Worm (Caenorhabditis elegans) whole organism, dauer: Measurements from ENCODE around the gene zipt-9.

Source experiments
- unc-62 ChIP-seq: sonication (generic microtip); optimal IDR thresholded peaks from 2 replicates; lab custom pipeline; 2017; ENCODE audit warnings: missing biosample characterization, missing genetic modification reagents, missing genetic modification characterization

The zipt-9 gene

DNA sequence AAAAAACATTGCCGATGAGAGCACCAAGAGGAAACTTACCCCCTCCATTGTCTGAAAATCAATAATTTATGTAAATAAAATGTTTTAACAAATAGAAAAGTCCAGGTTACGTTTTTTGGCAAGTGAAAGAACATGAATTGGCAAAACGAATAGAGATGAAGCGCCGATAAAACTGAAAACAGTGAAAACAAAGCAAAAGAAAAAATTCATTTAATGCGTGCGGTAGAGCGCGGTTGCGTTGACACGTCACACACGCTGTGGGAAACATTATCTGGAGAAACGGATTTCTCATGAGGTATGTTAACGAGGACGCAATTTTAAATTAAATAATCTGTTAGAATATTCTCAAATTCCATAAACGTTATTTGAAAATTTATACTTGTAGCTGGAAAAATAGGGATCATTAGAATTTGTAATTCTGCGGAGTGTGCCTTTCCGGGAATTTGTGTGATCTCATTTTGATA is at the start of gene zipt-9:
Gene zipt-9 (minus strand): TSS at position 51 of the 464 bp plus-strand sequence.
- TF ChIP-seq unc-62 (GFP tag; lab: Kevin White, UChicago), result no peak

DNA sequence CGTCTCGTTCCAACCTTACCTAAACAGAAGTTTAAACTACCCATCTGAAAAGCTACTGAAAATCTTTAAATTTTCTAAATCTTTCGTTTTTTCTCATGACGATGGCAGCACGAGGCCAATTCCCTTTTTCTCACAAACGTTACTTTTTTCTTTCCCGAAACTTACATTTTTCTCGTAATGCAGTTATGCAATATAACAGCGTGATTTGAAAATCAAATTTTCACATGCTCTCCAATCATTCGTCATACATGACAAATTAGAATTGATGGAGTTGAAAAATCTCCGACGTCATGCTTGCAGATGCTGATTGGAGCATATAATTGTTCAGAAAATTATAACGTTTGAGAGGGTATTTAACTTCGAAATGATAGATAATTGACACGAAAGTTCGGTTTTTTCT is 48.6 kb upstream of the zipt-9 start:
- no peak for TF ChIP-seq unc-62 (GFP tag; lab: Kevin White, UChicago)

DNA sequence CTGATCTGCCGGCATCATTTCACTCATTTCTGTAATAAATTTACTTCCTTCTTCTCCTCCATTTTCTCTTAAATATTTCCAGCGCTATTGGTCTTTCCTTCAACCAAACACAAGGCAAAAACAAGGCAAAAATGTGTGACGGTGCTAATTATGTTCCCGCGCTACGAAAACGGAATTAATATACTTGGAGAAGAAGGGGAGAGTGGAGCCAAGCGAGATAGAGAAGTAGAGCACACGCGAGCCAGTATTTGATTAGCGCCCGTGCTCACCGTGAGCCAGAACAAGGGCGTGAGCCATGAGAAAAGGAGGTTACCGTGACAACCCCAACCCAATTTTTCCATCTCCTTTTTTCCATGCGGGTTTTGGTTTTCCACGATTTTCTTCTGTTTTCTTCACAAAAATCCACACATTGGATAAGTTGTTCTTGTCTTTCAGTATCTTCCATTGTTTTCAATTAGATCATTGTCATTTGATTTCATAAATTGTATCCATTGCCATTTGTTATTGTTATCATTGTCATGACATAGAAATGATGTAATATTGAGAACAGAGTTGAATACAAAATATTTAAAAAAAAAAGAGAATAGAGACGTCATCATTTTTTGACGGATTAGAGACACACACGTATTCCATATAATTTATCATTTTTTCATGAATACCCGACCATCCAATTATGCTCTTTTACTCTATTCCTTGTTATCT is 47.5 kb upstream of the zipt-9 start, which contains the start of gene F20G2.6:
Gene F20G2.6 (plus strand): TSS at position 652 of the 702 bp plus-strand sequence.
- no peak for TF ChIP-seq unc-62 (GFP tag; lab: Kevin White, UChicago)

DNA sequence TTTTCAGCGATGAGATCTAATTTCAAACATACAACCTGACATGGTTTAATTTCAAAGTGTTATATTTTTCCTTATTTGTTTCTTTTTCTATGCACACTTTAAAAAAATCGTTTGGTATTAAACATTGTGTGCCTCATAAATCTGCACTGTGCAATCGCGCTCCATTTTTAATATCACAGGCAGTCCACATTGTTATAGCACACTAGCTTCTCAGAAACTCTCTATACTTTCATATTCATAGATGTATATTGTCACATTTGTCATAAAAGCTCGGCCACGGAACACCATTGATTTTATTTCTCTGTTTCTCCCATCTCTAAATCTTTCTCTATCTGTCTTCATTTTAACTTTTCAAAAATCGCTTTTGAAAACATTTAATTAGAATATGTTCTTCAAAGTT is 42.3 kb upstream of the zipt-9 start:
- TF ChIP-seq unc-62 (GFP tag; lab: Kevin White, UChicago), result no peak

DNA sequence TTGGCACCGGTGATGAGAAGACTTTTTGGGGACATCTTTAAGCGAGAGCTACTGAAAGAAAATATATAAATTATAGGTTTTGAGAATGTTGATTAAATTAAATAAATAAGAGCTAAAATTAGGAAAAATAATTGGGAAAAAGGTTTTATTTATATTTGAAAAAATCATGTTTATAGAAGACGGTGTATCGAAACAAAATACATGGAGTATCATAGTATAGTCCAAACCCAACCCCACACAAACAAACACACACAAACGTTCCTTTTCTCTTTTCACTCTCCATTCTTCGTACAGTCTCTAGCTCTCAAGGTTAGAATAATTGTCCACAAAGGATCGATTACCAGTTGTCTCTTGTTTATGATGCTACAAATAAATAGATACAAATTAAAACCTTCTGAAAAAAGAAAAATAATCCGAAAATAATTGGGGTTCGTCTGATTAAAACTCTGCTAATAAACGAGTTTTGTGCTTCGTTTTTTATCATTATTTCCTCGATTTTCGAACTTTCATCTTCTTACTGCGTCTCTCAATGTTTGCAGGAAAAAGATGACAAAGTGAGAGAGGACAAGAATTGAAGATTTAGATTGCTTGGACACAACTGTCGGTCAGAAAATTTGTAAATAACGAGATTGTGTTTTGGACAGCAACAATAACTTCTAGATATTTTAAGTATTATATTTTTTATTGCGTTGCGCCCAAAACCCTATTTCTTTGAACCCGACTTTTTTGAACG is 41.5 kb upstream of the zipt-9 start, which contains the start of gene F20G2.2:
Gene F20G2.2 (minus strand): TSS at position 51 of the 733 bp plus-strand sequence.
- no peak for TF ChIP-seq unc-62 (GFP tag; lab: Kevin White, UChicago)

DNA sequence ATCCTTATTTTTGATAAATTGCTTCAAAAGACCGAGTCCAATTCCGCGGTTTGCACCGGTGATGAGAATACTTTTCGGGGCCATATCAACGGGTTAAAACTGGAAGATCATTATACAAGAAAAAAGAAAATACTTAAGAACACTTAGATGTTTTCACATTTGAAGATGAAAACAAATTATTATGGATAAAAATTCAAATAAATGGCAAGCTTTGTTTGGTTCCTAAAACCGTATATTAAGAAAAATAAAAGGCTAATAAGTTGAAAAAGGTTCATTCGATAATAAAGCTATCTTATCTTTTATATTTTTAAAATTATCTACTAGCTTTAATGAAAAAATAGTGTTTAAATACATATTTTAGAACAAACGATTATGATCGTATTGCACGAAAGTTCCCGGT is 38.4 kb upstream of the zipt-9 start, which contains the start of gene F20G2.1:
Gene F20G2.1 (minus strand): TSS at position 101 of the 400 bp plus-strand sequence.
- no peak for TF ChIP-seq unc-62 (GFP tag; lab: Kevin White, UChicago)

DNA sequence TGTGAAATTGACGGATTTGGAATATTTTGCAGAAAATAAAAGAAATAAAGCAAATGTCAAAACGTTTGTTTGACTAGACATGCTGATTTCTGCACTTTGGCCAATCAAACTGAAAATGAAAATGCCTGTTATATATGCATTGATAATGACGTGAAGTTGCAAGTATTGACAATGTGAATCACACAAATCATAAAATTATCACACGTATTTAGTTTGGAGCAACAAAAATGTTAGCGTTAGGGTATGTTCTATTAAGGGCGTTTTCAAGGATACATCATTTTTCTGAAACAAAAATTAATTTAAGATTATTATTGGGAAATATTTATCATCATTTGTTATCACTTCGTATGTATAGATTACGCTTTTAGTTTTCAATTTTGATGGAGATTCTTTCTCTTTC is 36.7 kb upstream of the zipt-9 start, which contains the start of gene cld-9:
Gene cld-9 (minus strand): TSS at position 81 of the 400 bp plus-strand sequence.
- no peak for TF ChIP-seq unc-62 (GFP tag; lab: Kevin White, UChicago)

DNA sequence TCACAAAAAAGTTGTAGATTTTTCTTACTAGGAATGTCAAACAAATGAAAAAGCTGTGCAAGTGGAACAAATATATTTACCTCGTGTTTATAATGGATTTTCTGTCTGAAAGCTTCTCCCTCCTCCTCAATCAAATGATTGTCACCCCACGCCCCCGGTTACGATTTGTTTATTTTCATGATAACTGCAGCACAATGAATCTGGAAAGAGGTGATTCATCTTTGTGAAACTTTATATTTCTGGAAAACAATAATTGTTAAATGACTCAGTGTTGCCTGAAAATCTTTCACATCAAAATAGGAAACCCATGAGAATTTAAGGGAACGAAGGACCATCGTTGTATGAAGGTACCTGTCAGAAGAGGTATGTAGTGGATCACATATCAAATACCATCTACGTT is 33.6 kb upstream of the zipt-9 start, which contains the start of gene F35E12.10:
Gene F35E12.10 (minus strand): TSS at position 101 of the 400 bp plus-strand sequence.
- no peak for TF ChIP-seq unc-62 (GFP tag; lab: Kevin White, UChicago)

DNA sequence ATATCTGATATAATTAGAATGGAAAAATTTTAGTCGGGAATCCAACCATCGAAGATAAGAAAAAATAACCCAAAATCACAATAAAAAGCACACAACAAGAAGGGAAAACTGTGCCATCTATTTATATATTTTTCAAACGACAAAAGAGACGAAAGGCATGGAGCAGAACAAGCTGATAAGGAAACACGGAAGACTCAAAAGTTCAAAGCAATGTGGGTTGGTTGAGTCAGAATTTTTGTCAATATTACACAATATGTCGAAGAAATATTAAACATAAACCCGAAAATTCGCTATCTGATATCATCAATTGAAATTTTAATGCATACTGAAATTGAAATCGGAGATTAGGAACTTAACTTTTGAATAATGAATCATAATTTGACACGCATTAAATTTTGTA is 29.8 kb upstream of the zipt-9 start, which contains the start of gene F35E12.9:
Gene F35E12.9 (minus strand): TSS at position 227 of the 400 bp plus-strand sequence.
- no peak for TF ChIP-seq unc-62 (GFP tag; lab: Kevin White, UChicago)

DNA sequence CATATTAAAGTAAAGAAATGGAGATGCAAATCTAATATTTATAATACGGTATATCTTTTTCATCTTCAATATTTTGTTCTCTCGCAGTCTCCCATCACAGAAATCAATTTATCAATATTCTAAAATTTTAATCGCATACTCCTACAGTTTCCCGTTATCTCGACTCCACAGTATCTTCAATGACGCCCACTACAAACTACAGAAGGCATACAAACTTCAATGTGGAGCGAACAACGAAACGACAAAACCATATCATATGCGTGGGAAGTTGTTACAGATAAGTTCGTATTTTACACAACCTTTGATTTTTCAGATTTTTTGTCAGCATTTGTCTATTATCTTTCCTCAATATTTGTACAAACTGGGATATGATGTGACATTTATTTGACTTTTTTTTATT is 24.8 kb upstream of the zipt-9 start:
- no peak for TF ChIP-seq unc-62 (GFP tag; lab: Kevin White, UChicago)

DNA sequence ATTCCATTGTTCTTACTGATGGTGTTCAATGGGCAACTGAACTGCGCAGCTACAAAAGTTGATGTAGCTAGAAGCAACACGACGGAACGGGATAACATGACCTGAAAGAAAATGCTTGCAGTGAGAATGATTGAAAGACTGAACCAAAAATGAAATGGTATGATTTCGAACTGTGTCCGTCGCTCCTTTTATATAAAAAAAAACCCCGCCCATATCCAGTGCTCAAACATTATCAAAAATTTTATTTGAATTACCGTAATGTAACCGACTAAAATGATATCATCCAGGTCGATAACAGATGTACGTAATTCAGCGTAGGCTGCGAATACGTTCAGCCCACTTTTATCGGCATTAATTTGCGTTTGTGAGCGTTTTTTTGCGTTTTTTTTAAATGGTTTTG is 23.3 kb upstream of the zipt-9 start, which contains the start of gene irg-5:
Gene irg-5 (minus strand): TSS at position 101 of the 400 bp plus-strand sequence.
- TF ChIP-seq unc-62 (GFP tag; lab: Kevin White, UChicago), result no peak

DNA sequence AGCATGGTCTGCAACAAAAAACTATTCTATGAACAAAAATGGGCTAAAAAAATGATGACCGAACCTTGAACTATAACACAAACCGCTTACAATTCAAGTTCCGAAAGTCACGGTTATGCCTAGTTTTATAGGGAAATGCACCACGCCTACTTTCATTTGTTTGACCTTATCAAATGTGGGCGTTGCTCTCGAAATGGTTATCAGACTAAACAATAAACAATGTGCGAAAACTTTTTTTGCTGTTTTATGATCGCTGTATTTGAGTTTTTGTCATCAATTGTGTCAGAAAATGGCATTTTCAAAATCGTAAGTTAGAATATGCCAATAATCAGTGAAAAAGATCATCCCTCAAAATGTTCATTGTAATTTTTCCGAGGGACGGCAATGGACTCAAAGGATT is 21.1 kb upstream of the zipt-9 start, which contains the start of gene F35E12.6:
Gene F35E12.6 (minus strand): TSS at position 101 of the 400 bp plus-strand sequence.
- no peak for TF ChIP-seq unc-62 (GFP tag; lab: Kevin White, UChicago)

DNA sequence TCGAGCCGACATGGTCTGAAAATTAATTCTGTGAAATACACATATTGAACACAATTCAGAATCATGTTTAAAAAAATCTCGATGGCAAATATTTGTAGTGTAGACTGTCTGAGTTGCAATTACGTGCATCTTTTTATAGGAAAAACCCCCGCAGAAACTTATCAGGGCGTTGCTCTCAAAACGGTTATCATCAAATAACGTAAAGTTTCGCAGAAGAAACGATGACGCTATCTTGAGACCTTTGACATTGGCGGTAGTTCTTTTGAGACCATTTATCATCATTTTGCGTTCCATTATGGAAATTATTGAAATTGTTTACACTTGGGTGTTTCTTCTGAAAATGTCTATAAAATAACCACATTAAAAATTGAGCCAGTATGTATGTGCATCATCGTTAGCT is 15.7 kb upstream of the zipt-9 start, which contains the start of gene dct-17:
Gene dct-17 (minus strand): TSS at position 23 of the 400 bp plus-strand sequence.
- no peak for TF ChIP-seq unc-62 (GFP tag; lab: Kevin White, UChicago)

DNA sequence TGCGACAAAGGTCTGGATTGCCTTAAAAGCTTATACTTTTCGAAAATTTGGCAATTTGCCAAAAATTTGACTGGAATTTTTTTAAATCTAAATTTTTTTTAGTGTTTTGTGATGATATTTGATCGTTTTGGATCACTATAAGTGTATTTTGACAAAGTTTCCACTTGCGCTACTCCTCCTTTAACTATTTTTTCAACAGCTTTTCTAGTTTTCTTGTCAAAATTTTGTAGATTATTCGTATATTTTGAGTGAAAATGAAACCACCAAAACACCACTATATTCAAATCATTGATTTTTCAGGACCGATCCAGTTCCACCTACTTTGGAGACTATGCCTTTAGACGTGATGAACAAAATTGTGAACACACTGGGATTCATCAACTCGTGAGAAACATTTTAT is 10.5 kb upstream of the zipt-9 start, which contains the start of gene fbxa-181:
Gene fbxa-181 (plus strand): TSS at position 301 of the 400 bp plus-strand sequence.
- TF ChIP-seq unc-62 (GFP tag; lab: Kevin White, UChicago), result no peak

DNA sequence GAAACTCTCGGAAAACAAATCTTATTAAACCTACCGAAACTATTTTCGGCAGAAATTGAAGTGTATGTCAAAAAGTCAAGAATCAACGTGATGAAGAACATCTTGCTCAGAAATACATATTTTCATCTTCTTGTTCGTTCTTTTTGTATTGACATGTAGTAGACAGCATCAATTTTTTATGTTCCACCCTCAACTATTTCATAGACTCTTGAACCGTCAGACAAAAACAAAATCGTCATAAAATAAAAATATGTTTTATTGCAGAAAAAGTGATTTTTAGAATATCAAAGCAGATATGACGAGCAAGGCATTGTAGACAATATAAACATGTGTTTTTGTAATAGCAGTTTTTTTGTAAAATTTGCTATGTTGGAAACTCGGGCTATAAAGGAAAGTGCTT is 9.7 kb upstream of the zipt-9 start, which contains the start of gene F35E12.2:
Gene F35E12.2 (minus strand): TSS at position 101 of the 400 bp plus-strand sequence.
- TF ChIP-seq unc-62 (GFP tag; lab: Kevin White, UChicago), result no peak
